Fruit fly (Drosophila melanogaster) whole organism, embryonic: ENCODE data around the gene CG11309.

ENCODE experiments used
- ATbp ChIP-seq: fragments of 200-800 bp; sonication (Bioruptor generic); optimal IDR thresholded peaks from 2 replicates; lab custom pipeline; 2017; ENCODE audit warnings: missing biosample characterization, mild to moderate bottlenecking, missing genetic modification characterization, missing genetic modification reagents
- Atf3 ChIP-seq: fragments of 200-800 bp; sonication (Bioruptor generic); optimal IDR thresholded peaks from 3 replicates; lab custom pipeline; 2016; ENCODE audit warnings: missing biosample characterization, missing genetic modification characterization
- Bdp1 ChIP-seq: fragments of 200-800 bp; sonication (Bioruptor generic); optimal IDR thresholded peaks from 3 replicates; lab custom pipeline; 2016; ENCODE audit warnings: missing biosample characterization, missing genetic modification characterization
- CG10565 ChIP-seq: fragments of 200-800 bp; sonication (Bioruptor generic); optimal IDR thresholded peaks from 3 replicates; lab custom pipeline; 2016; ENCODE audit warnings: missing biosample characterization, mild to moderate bottlenecking, missing genetic modification characterization
- CG12236 ChIP-seq: fragments of 200-800 bp; sonication (Bioruptor generic); optimal IDR thresholded peaks from 2 replicates; lab custom pipeline; 2016; ENCODE audit warnings: missing biosample characterization, missing genetic modification characterization
- CG14441 ChIP-seq: fragments of 200-800 bp; sonication (Bioruptor generic); IDR thresholded peaks from 2 replicates; pipeline ENCODE4 v1.3.6; 2022; ENCODE audit warnings: missing biosample characterization, missing genetic modification characterization
- CG15514 ChIP-seq: fragments of 200-800 bp; sonication (Bioruptor generic); optimal IDR thresholded peaks from 3 replicates; lab custom pipeline; 2017; ENCODE audit warnings: missing biosample characterization, missing genetic modification characterization, mild to moderate bottlenecking, moderate library complexity, missing genetic modification reagents
- CG15696 ChIP-seq: fragments of 200-800 bp; sonication (Bioruptor generic); optimal IDR thresholded peaks from 2 replicates; lab custom pipeline; 2019; ENCODE audit warnings: missing biosample characterization, mild to moderate bottlenecking, missing genetic modification characterization, moderate library complexity
- CG17568 ChIP-seq: fragments of 200-800 bp; sonication (Bioruptor generic); optimal IDR thresholded peaks from 2 replicates; lab custom pipeline; 2018; ENCODE audit warnings: missing biosample characterization, mild to moderate bottlenecking, missing genetic modification characterization, moderate library complexity
- CG17829 ChIP-seq: fragments of 200-800 bp; optimal IDR thresholded peaks from 2 replicates; lab custom pipeline; 2019; ENCODE audit warnings: missing biosample characterization, mild to moderate bottlenecking, missing genetic modification characterization, moderate library complexity
- CG1792 ChIP-seq: fragments of 200-800 bp; sonication (Bioruptor generic); optimal IDR thresholded peaks from 2 replicates; lab custom pipeline; 2016; ENCODE audit warnings: missing biosample characterization, missing genetic modification characterization
- CG18599 ChIP-seq: fragments of 200-800 bp; sonication (Bioruptor generic); optimal IDR thresholded peaks from 3 replicates; lab custom pipeline; 2017; ENCODE audit warnings: missing biosample characterization, missing genetic modification characterization, mild to moderate bottlenecking, moderate library complexity, missing genetic modification reagents
- CG2199 ChIP-seq: fragments of 200-800 bp; sonication (Bioruptor generic); IDR thresholded peaks from 3 replicates; pipeline ENCODE4 v1.3.6; 2022; ENCODE audit warnings: missing biosample characterization, missing genetic modification characterization
- CG30403 ChIP-seq: fragments of 200-800 bp; sonication (Bioruptor generic); optimal IDR thresholded peaks from 3 replicates; lab custom pipeline; 2016; ENCODE audit warnings: missing biosample characterization, missing genetic modification characterization
- CG31388 ChIP-seq: fragments of 200-800 bp; sonication (Bioruptor generic); optimal IDR thresholded peaks from 2 replicates; lab custom pipeline; 2016; ENCODE audit warnings: missing biosample characterization, missing genetic modification characterization
- CG33557 ChIP-seq: fragments of 200-800 bp; sonication (Bioruptor generic); optimal IDR thresholded peaks from 2 replicates; lab custom pipeline; 2019; ENCODE audit warnings: missing biosample characterization, mild to moderate bottlenecking, missing genetic modification characterization, moderate library complexity
- CG3847 ChIP-seq: fragments of 200-800 bp; sonication (Bioruptor generic); IDR thresholded peaks from 2 replicates; pipeline ENCODE4 v1.3.6; 2022; ENCODE audit warnings: missing biosample characterization, missing genetic modification characterization
- CG4282 ChIP-seq: fragments of 200-800 bp; sonication (Bioruptor generic); optimal IDR thresholded peaks from 2 replicates; lab custom pipeline; 2016; ENCODE audit warnings: missing biosample characterization, missing genetic modification characterization
- CG6689 ChIP-seq: fragments of 200-800 bp; sonication (Bioruptor generic); IDR thresholded peaks from 2 replicates; pipeline ENCODE4 v1.3.6; 2022; ENCODE audit warnings: missing biosample characterization, missing genetic modification characterization
- Deaf1 ChIP-seq: fragments of 200-800 bp; optimal IDR thresholded peaks from 3 replicates; lab custom pipeline; 2019; ENCODE audit warnings: missing biosample characterization, mild to moderate bottlenecking, missing genetic modification characterization, moderate library complexity
- Ets65A ChIP-seq: fragments of 200-800 bp; sonication (Bioruptor generic); peaks from one replicate; lab custom pipeline; 2016; ENCODE audit warnings: missing biosample characterization, missing genetic modification characterization
- H15 ChIP-seq: fragments of 200-800 bp; sonication (Bioruptor generic); IDR thresholded peaks from 3 replicates; pipeline ENCODE4 v1.3.6; 2022; ENCODE audit warnings: missing biosample characterization, missing genetic modification characterization
- HmgZ ChIP-seq: fragments of 200-800 bp; sonication (Bioruptor generic); optimal IDR thresholded peaks from 2 replicates; lab custom pipeline; 2018; ENCODE audit warnings: missing biosample characterization, mild to moderate bottlenecking, missing genetic modification characterization
- Hmx ChIP-seq: fragments of 200-800 bp; sonication (Bioruptor generic); optimal IDR thresholded peaks from 2 replicates; lab custom pipeline; 2016; ENCODE audit warnings: missing biosample characterization, missing genetic modification characterization
- Mad ChIP-seq: fragments of 200-800 bp; sonication (Bioruptor generic); optimal IDR thresholded peaks from 2 replicates; lab custom pipeline; 2016; ENCODE audit warnings: missing biosample characterization, missing genetic modification characterization
- abd-A ChIP-seq: fragments of 200-800 bp; sonication (Bioruptor generic); optimal IDR thresholded peaks from 3 replicates; lab custom pipeline; 2019; ENCODE audit warnings: missing biosample characterization, mild to moderate bottlenecking, missing genetic modification characterization, moderate library complexity
- az2 ChIP-seq: fragments of 200-800 bp; sonication (Bioruptor generic); optimal IDR thresholded peaks from 3 replicates; lab custom pipeline; 2016; ENCODE audit warnings: missing biosample characterization, missing genetic modification characterization
- cg ChIP-seq: fragments of 200-800 bp; sonication (Bioruptor generic); optimal IDR thresholded peaks from 3 replicates; lab custom pipeline; 2019; ENCODE audit warnings: missing biosample characterization, mild to moderate bottlenecking, missing genetic modification characterization, moderate library complexity
- chinmo ChIP-seq: fragments of 200-800 bp; sonication (Bioruptor generic); IDR thresholded peaks from 4 replicates; pipeline ENCODE4 v1.3.6; 2022; ENCODE audit warnings: missing biosample characterization, missing genetic modification characterization; ENCODE audit not compliant: partially characterized antibody
- croc ChIP-seq: fragments of 200-800 bp; sonication (Bioruptor generic); conservative IDR thresholded peaks from 3 replicates; pipeline ENCODE4 v1.3.6; 2022; ENCODE audit warnings: missing biosample characterization, missing genetic modification characterization
- dimm ChIP-seq: fragments of 200-800 bp; sonication (Bioruptor generic); IDR thresholded peaks from 2 replicates; pipeline ENCODE4 v1.3.6; 2022; ENCODE audit warnings: missing biosample characterization, missing genetic modification characterization
- dm ChIP-seq: fragments of 200-800 bp; sonication (Bioruptor generic); optimal IDR thresholded peaks from 3 replicates; lab custom pipeline; 2016; ENCODE audit warnings: missing biosample characterization, missing genetic modification characterization
- eve ChIP-seq, 2 experiments: fragments of >200 bp; optimal IDR thresholded peaks; 2 replicates each; lab custom pipeline; 2017; ENCODE audit warnings: missing biosample characterization in 2 of 2, missing genetic modification characterization in 2 of 2
- gcm2 ChIP-seq: fragments of 200-800 bp; sonication (Bioruptor generic); optimal IDR thresholded peaks from 2 replicates; lab custom pipeline; 2016; ENCODE audit warnings: missing biosample characterization, missing genetic modification characterization
- h ChIP-seq: fragments of >200 bp; optimal IDR thresholded peaks from 2 replicates; lab custom pipeline; 2017
- hkb ChIP-seq, 2 experiments: fragments of 200-800 bp in 1 of 2; fragments of >200 bp in 1 of 2; sonication (Bioruptor generic) in 1 of 2; IDR thresholded peaks in 1 of 2; optimal IDR thresholded peaks in 1 of 2; 2 replicates each; pipeline versions ENCODE4 v1.3.6 to Lab custom; 2017 to 2022; ENCODE audit warnings: missing biosample characterization in 1 of 2, missing genetic modification characterization in 1 of 2
- ken ChIP-seq: fragments of 200-800 bp; sonication (Bioruptor generic); IDR thresholded peaks from 3 replicates; pipeline ENCODE4 v1.3.6; 2022; ENCODE audit warnings: missing biosample characterization, missing genetic modification characterization
- lola ChIP-seq, 3 experiments: fragments of >200 bp in 2 of 3; fragments of 200-800 bp in 1 of 3; sonication (Bioruptor generic) in 1 of 3; optimal IDR thresholded peaks; 2 replicates each; lab custom pipeline; 2017 to 2019; ENCODE audit warnings: missing biosample characterization in 3 of 3, missing genetic modification characterization in 3 of 3, mild to moderate bottlenecking in 1 of 3, moderate library complexity in 1 of 3
- nau ChIP-seq: fragments of 200-800 bp; sonication (Bioruptor generic); optimal IDR thresholded peaks from 3 replicates; lab custom pipeline; 2017; ENCODE audit warnings: missing biosample characterization, mild to moderate bottlenecking, missing genetic modification characterization, missing genetic modification reagents
- onecut ChIP-seq: fragments of 200-800 bp; sonication (Bioruptor generic); IDR thresholded peaks from 2 replicates; pipeline ENCODE4 v1.3.6; 2022; ENCODE audit warnings: missing biosample characterization, missing genetic modification characterization
- pnt ChIP-seq: fragments of 200-800 bp; sonication (Bioruptor generic); optimal IDR thresholded peaks from 3 replicates; lab custom pipeline; 2016; ENCODE audit warnings: missing biosample characterization, missing genetic modification characterization
- rib ChIP-seq: fragments of 200-800 bp; sonication (Bioruptor generic); IDR thresholded peaks from 2 replicates; pipeline ENCODE4 v1.3.6; 2022; ENCODE audit warnings: missing biosample characterization, missing genetic modification characterization
- ro ChIP-seq: fragments of 200-800 bp; sonication (Bioruptor generic); IDR thresholded peaks from 2 replicates; pipeline ENCODE4 v1.3.6; 2022; ENCODE audit warnings: missing biosample characterization, missing genetic modification characterization
- stc ChIP-seq: fragments of 200-800 bp; sonication (Bioruptor generic); IDR thresholded peaks from 2 replicates; pipeline ENCODE4 v1.3.6; 2022; ENCODE audit warnings: missing biosample characterization, missing genetic modification characterization
- tgo ChIP-seq: fragments of 200-800 bp; sonication (Bioruptor generic); IDR thresholded peaks from 3 replicates; pipeline ENCODE4 v1.3.6; 2022; ENCODE audit warnings: missing biosample characterization, missing genetic modification characterization
- tna ChIP-seq: fragments of 200-800 bp; sonication (Bioruptor generic); IDR thresholded peaks from 2 replicates; pipeline ENCODE4 v1.3.6; 2022; ENCODE audit warnings: missing biosample characterization, missing genetic modification characterization; ENCODE audit not compliant: partially characterized antibody
- trh ChIP-seq: fragments of 200-800 bp; sonication (Bioruptor generic); optimal IDR thresholded peaks from 2 replicates; lab custom pipeline; 2016; ENCODE audit warnings: missing biosample characterization, missing genetic modification characterization
- wdn ChIP-seq: fragments of 200-800 bp; sonication (Bioruptor generic); IDR thresholded peaks from 2 replicates; pipeline ENCODE4 v1.3.6; 2022; ENCODE audit warnings: missing biosample characterization, missing genetic modification characterization
- zen ChIP-seq: fragments of 200-800 bp; sonication (Bioruptor generic); optimal IDR thresholded peaks from 3 replicates; lab custom pipeline; 2018; ENCODE audit warnings: missing biosample characterization, mild to moderate bottlenecking, missing genetic modification characterization, moderate library complexity

Gene CG11309

dm6 chr3L:21285639-21286338, 18.7 kb downstream of the CG11309 start, which contains the start of the genes CG12974 and pzg (continued):
- peak; percentile 55 for TF ChIP-seq Atf3 (GFP tag; lab: Kevin White, UChicago)
- TF ChIP-seq az2 (GFP tag; lab: Kevin White, UChicago): peak; percentile 45
- TF ChIP-seq ATbp (GFP tag; lab: Kevin White, UChicago): peak; percentile 55
- TF ChIP-seq CG14441 (GFP tag; lab: Robert Waterston, UW): peak; percentile 70
- peak; percentile 86 for TF ChIP-seq tgo
- TF ChIP-seq cg: no peak
- peak; percentile 91 for TF ChIP-seq croc (GFP tag; lab: Robert Waterston, UW)
- TF ChIP-seq nau (GFP tag; lab: Kevin White, UChicago): no peak
- TF ChIP-seq gcm2 (GFP tag; lab: Kevin White, UChicago): peak; percentile 28
- TF ChIP-seq Mad (GFP tag; lab: Kevin White, UChicago): peak; percentile 59
- TF ChIP-seq Hmx: no peak
- no peak for TF ChIP-seq h
- TF ChIP-seq tna (GFP tag; lab: Robert Waterston, UW): no peak; the same call in 1 of the 2 replicates
- TF ChIP-seq CG4282 (GFP tag; lab: Kevin White, UChicago): peak; percentile 68
- peak; percentile 72 for TF ChIP-seq Bdp1 (GFP tag; lab: Kevin White, UChicago)
- TF ChIP-seq Ets65A (GFP tag; lab: Kevin White, UChicago): peak; percentile 99
- TF ChIP-seq wdn (GFP tag; lab: Robert Waterston, UW): peak; percentile 65; the same call in 1 of the 2 replicates
- peak; percentile 93 for TF ChIP-seq CG30403 (GFP tag; lab: Kevin White, UChicago)
- TF ChIP-seq CG12236 (GFP tag; lab: Kevin White, UChicago): peak; percentile 48
- TF ChIP-seq zen: peak; percentile 96
- peak; percentile 98 for TF ChIP-seq CG1792 (GFP tag; lab: Kevin White, UChicago)
- peak; percentile 84 for TF ChIP-seq CG17829
- peak; percentile 95 for TF ChIP-seq CG3847 (GFP tag; lab: Robert Waterston, UW)
- TF ChIP-seq CG33557 (GFP tag; lab: Kevin White, UChicago): peak; percentile 42
- TF ChIP-seq ken (GFP tag; lab: Robert Waterston, UW): peak; percentile 90
- TF ChIP-seq H15: peak; percentile 87
- TF ChIP-seq stc (GFP tag; lab: Robert Waterston, UW): peak; percentile 62; the same call in 1 of the 2 replicates
- no peak for TF ChIP-seq Deaf1 (tag; lab: Kevin White, UChicago)
- peak; percentile 69 for TF ChIP-seq CG18599 (GFP tag; lab: Kevin White, UChicago)
- peak; percentile 41 for TF ChIP-seq trh (GFP tag; lab: Kevin White, UChicago)
- peak in 1 of 3 experiments; percentile 94 for TF ChIP-seq lola (GFP tag; optimal IDR thresholded peaks at IDR 0.05; lab: Kevin White, UChicago)
- TF ChIP-seq rib: no peak; the same call in 1 of the 2 replicates
- peak; percentile 92 for TF ChIP-seq hkb (optimal IDR thresholded peaks at IDR 0.05; lab: Kevin White, UChicago)
- no peak for TF ChIP-seq hkb (GFP tag; IDR thresholded peaks at IDR 0.05; lab: Robert Waterston, UW)
- TF ChIP-seq dimm (GFP tag; lab: Robert Waterston, UW): peak; percentile 44; the same call in 1 of the 2 replicates
- TF ChIP-seq CG31388 (GFP tag; lab: Kevin White, UChicago): peak; percentile 5
- peak; percentile 65 for TF ChIP-seq CG15514 (GFP tag; lab: Kevin White, UChicago)
- peak; percentile 63 for TF ChIP-seq abd-A (tag; lab: Kevin White, UChicago)
- peak; percentile 83 for TF ChIP-seq onecut (GFP tag; lab: Robert Waterston, UW)
- TF ChIP-seq CG2199 (GFP tag; lab: Robert Waterston, UW): 0 out of 3 replicates have a peak, but pooled peaks have one; percentile 38
- TF ChIP-seq eve (GFP tag; optimal IDR thresholded peaks at IDR 0.05; lab: Kevin White, UChicago): no peak
- TF ChIP-seq ro: peak; percentile 64; the same call in 1 of the 2 replicates
- TF ChIP-seq CG10565: no peak
- 0 out of 4 replicates have a peak, but pooled peaks have one; percentile 45 for TF ChIP-seq chinmo (GFP tag; lab: Robert Waterston, UW)
- peak; percentile 94 for TF ChIP-seq CG15696 (tag; lab: Kevin White, UChicago)
- peak; percentile 85 for TF ChIP-seq HmgZ (tag; lab: Kevin White, UChicago)
- TF ChIP-seq CG17568 (GFP tag; lab: Kevin White, UChicago): no peak
- TF ChIP-seq pnt (GFP tag; lab: Kevin White, UChicago): peak; percentile 65
- TF ChIP-seq CG6689 (GFP tag; lab: Robert Waterston, UW): peak; percentile 59
- peak; percentile 84 for TF ChIP-seq dm (GFP tag; lab: Kevin White, UChicago)
